Fruit fly (Drosophila melanogaster): ENCODE results near the gene Tsp3A.

Gene Tsp3A

DNA sequence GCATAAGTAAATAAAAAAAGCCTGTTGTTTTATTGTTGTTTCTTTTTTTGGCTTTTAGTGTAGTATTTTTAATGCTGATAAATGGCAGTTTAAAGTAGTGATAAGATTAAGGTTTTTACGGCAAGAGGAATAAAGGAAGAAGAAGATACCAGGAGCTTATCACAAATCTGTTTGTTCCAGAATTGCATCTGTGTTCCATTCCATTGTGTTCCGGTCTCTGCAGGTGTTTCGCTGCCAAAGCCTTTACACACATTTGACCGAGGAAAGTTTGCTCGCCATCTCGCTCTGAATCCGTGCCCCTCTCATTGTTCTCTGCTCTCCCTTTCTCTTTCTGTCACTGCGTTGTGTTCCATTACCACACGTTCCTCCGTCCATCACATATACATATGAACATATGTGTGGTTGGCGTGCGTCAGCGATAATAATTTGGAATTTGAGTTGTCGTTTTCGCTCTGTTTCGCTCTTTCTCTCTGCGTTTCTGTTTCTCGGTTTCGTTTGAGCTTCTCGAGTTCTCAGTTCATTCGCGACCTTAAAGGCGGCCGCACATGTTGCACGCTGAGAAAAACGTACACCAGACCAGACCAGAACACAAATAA lies 38.8 kb upstream of the Tsp3A start (continued):
- TF ChIP-seq ssp (GFP tag; IDR thresholded peaks at IDR 0.05) (no peak), mam (GFP tag; optimal IDR thresholded peaks at IDR 0.05) (no peak), CG14050 (GFP tag; IDR thresholded peaks at IDR 0.05) (no peak), aop (GFP tag; IDR thresholded peaks at IDR 0.05) (no peak), Dfd (GFP tag; optimal IDR thresholded peaks at IDR 0.05) (no peak), B-H2 (GFP tag; optimal IDR thresholded peaks at IDR 0.05) (no peak), CG12219 (GFP tag; optimal IDR thresholded peaks at IDR 0.05) (no peak), en (GFP tag; optimal IDR thresholded peaks at IDR 0.05) (no peak), maf-S (GFP tag; optimal IDR thresholded peaks at IDR 0.05) (no peak), GATAe (GFP tag; conservative IDR thresholded peaks at IDR 0.05) (peak; percentile 59), CHES-1-like (GFP tag; optimal IDR thresholded peaks at IDR 0.05) (no peak), lab (GFP tag; optimal IDR thresholded peaks at IDR 0.05) (no peak), slou (GFP tag; optimal IDR thresholded peaks at IDR 0.05) (no peak), gce (GFP tag; IDR thresholded peaks at IDR 0.05) (no peak), br (optimal IDR thresholded peaks at IDR 0.05) (no peak), Oli (tag; optimal IDR thresholded peaks at IDR 0.05) (no peak), CG43689 (GFP tag; IDR thresholded peaks at IDR 0.05) (no peak), CG3838 (GFP tag; optimal IDR thresholded peaks at IDR 0.05) (no peak), p53 (GFP tag; optimal IDR thresholded peaks at IDR 0.05) (no peak), CG34376 (GFP tag; optimal IDR thresholded peaks at IDR 0.05) (peak; percentile 56), cad (GFP tag; optimal IDR thresholded peaks at IDR 0.05) (no peak), BtbVII (GFP tag; optimal IDR thresholded peaks at IDR 0.05) (peak; percentile 39), gsb-n (tag; optimal IDR thresholded peaks at IDR 0.05) (no peak), sd (tag; optimal IDR thresholded peaks at IDR 0.05) (peak; percentile 73), CG31224 (GFP tag; IDR thresholded peaks at IDR 0.05) (no peak), Sry-β (GFP tag; optimal IDR thresholded peaks at IDR 0.05) (no peak), sc (optimal IDR thresholded peaks at IDR 0.05) (no peak), sc (GFP tag; optimal IDR thresholded peaks at IDR 0.05) (no peak), cwo (GFP tag; optimal IDR thresholded peaks at IDR 0.05) (peak; percentile 36), Jarid2 (GFP tag; optimal IDR thresholded peaks at IDR 0.05) (peak; percentile 77), stwl (tag; optimal IDR thresholded peaks at IDR 0.05) (no peak), CG3281 (GFP tag; optimal IDR thresholded peaks at IDR 0.05) (no peak), Poxn (GFP tag; IDR thresholded peaks at IDR 0.05) (no peak), Trl (optimal IDR thresholded peaks at IDR 0.05) (peak; percentile 58 to 93), Trl (GFP tag; optimal IDR thresholded peaks at IDR 0.05) (peak; percentile 42), z (GFP tag; IDR thresholded peaks at IDR 0.05) (peak; percentile 49; the same call in 1 of the 3 replicates), CG14014 (GFP tag; IDR thresholded peaks at IDR 0.05) (no peak), CG9609 (GFP tag; optimal IDR thresholded peaks at IDR 0.05) (no peak), CG1602 (GFP tag; optimal IDR thresholded peaks at IDR 0.05) (no peak), CG13287 (GFP tag; IDR thresholded peaks at IDR 0.05; ENCODE audit: partially characterized antibody) (peak; percentile 31; the same call in 1 of the 2 replicates), CG6765 (GFP tag; optimal IDR thresholded peaks at IDR 0.05) (no peak), Ssrp (tag; optimal IDR thresholded peaks at IDR 0.05) (no peak), CG12391 (tag; optimal IDR thresholded peaks at IDR 0.05) (no peak), CG12769 (tag; optimal IDR thresholded peaks at IDR 0.05) (no peak), MESR4 (GFP tag; optimal IDR thresholded peaks at IDR 0.05) (no peak), CG8924 (tag; optimal IDR thresholded peaks at IDR 0.05) (no peak), CG2116 (GFP tag; optimal IDR thresholded peaks at IDR 0.05) (no peak), Mes4 (GFP tag; optimal IDR thresholded peaks at IDR 0.05) (no peak), Optix (GFP tag; IDR thresholded peaks at IDR 0.05) (no peak), E2f2 (GFP tag; IDR thresholded peaks at IDR 0.05) (no peak), fd102C (GFP tag; optimal IDR thresholded peaks at IDR 0.05) (no peak), Abd-B (GFP tag; optimal IDR thresholded peaks at IDR 0.05) (no peak)
